Worm (Caenorhabditis elegans): ENCODE measurements around the gene F46B3.14.

F46B3.14 gene

DNA sequence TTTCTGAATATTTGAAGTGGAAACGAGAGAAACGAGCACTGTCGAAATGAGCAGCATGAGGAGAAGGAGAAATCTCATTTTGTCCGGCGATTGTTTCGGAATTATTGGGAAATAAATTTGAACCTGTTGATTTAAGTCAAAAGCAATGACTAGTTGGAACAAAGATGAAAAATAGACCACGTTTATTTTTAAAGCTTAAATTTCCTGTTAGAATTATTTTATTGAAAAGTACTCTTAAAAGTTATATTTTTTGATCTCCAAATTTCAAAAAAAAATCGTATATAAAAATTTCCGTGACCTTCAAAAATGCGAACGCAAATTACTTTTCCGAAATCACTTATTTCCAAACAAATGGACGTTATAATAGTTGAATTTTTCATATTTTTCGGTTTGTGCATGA lies 35.5 kb downstream of the F46B3.14 start, which contains the start of gene F26F2.11:
F26F2.11 (minus strand) TSS at position 101 of the 400 bp plus-strand sequence.
- TF ChIP-seq cebp-1 (GFP tag; IDR thresholded peaks at IDR 0.05) (no peak), cebp-1 (tag; optimal IDR thresholded peaks at IDR 0.05) (no peak), hrde-1 (tag; optimal IDR thresholded peaks at IDR 0.05; ENCODE audit: borderline replicate concordance) (no peak), ztf-28 (GFP tag; IDR thresholded peaks at IDR 0.05) (no peak), B0035.1 (tag; optimal IDR thresholded peaks at IDR 0.05) (no peak), F52B5.7 (tag; optimal IDR thresholded peaks at IDR 0.05) (no peak), nfya-2 (GFP tag; IDR thresholded peaks at IDR 0.05) (no peak), lin-40 (tag; optimal IDR thresholded peaks at IDR 0.05) (no peak), B0336.3 (GFP tag; IDR thresholded peaks at IDR 0.05) (no peak), athp-1 (tag; optimal IDR thresholded peaks at IDR 0.05) (no peak), ets-4 (GFP tag; optimal IDR thresholded peaks at IDR 0.05) (no peak), mes-4 (tag; optimal IDR thresholded peaks at IDR 0.05) (no peak), dpl-1 (GFP tag; optimal IDR thresholded peaks at IDR 0.05) (no peak), attf-3 (GFP tag; conservative IDR thresholded peaks at IDR 0.05) (no peak), mcd-1 (GFP tag; IDR thresholded peaks at IDR 0.05) (no peak), Y67H2A.10 (GFP tag; conservative IDR thresholded peaks at IDR 0.05) (no peak)

ce11 chrV:20594746-20595145 lies 36.4 kb downstream of the F46B3.14 start, which contains the start of gene F26F2.10:
Gene F26F2.10, minus strand, starts transcription at chrV:20594846.
- no peak for TF ChIP-seq aptf-3 (GFP tag; IDR thresholded peaks at IDR 0.05)
- TF ChIP-seq atf-7 (tag; optimal IDR thresholded peaks at IDR 0.05) = no peak
- no peak for TF ChIP-seq snpc-1.3 (tag; optimal IDR thresholded peaks at IDR 0.05; ENCODE audit: insufficient read depth)
- no peak for TF ChIP-seq K11D2.4 (GFP tag; IDR thresholded peaks at IDR 0.05)
- TF ChIP-seq die-1 (tag; optimal IDR thresholded peaks at IDR 0.05) = no peak
- no peak for TF ChIP-seq snpc-4 (GFP tag; optimal IDR thresholded peaks at IDR 0.05)
- no peak for TF ChIP-seq snpc-4 (tag; optimal IDR thresholded peaks at IDR 0.05)
- no peak for TF ChIP-seq nfya-2 (GFP tag; IDR thresholded peaks at IDR 0.05)
- no peak for TF ChIP-seq tlf-1 (GFP tag; optimal IDR thresholded peaks at IDR 0.05)
- no peak for TF ChIP-seq cebp-2 (GFP tag; IDR thresholded peaks at IDR 0.05)
- TF ChIP-seq T26A5.8 (tag; optimal IDR thresholded peaks at IDR 0.05) = no peak
- TF ChIP-seq F33H1.4 (GFP tag; IDR thresholded peaks at IDR 0.05) = no peak
- TF ChIP-seq lin-54 (GFP tag; optimal IDR thresholded peaks at IDR 0.05) = no peak
- no peak for TF ChIP-seq egl-44 (GFP tag; IDR thresholded peaks at IDR 0.05)
- TF ChIP-seq Y53G8AR.9 (GFP tag; conservative IDR thresholded peaks at IDR 0.05) = no peak
- no peak for TF ChIP-seq ama-1 (optimal IDR thresholded peaks at IDR 0.05)
- TF ChIP-seq ama-1 (GFP tag; optimal IDR thresholded peaks at IDR 0.05) = no peak
- TF ChIP-seq F22D6.2 (tag; optimal IDR thresholded peaks at IDR 0.05) = no peak

ce11 chrV:20580511-20581040 lies 50.6 kb downstream of the F46B3.14 start, which contains the start of gene F26F2.7:
Gene F26F2.7, plus strand, starts transcription at chrV:20580990.
- TF ChIP-seq nfya-1 (tag; optimal IDR thresholded peaks at IDR 0.05; ENCODE audit: borderline replicate concordance, insufficient read depth) (no peak), chd-7 (tag; optimal IDR thresholded peaks at IDR 0.05) (peak; percentile 34), Y67H2A.10 (GFP tag; conservative IDR thresholded peaks at IDR 0.05) (peak; percentile 63; the same call in 1 of the 2 replicates), F57C9.4 (tag; optimal IDR thresholded peaks at IDR 0.05) (peak; percentile 32), mes-4 (tag; optimal IDR thresholded peaks at IDR 0.05) (no peak), dpff-1 (tag; optimal IDR thresholded peaks at IDR 0.05) (no peak), snpc-3.4 (tag; optimal IDR thresholded peaks at IDR 0.05) (peak; percentile 50), lin-40 (tag; optimal IDR thresholded peaks at IDR 0.05) (peak; percentile 90), pbrm-1 (GFP tag; IDR thresholded peaks at IDR 0.05) (peak; percentile 93), nhr-80 (tag; optimal IDR thresholded peaks at IDR 0.05) (peak; percentile 80), B0019.2 (GFP tag; conservative IDR thresholded peaks at IDR 0.05) (0 out of 2 replicates have a peak, but pooled peaks have one; percentile 20), rec-8 (tag; optimal IDR thresholded peaks at IDR 0.05) (no peak), ekl-4 (GFP tag; IDR thresholded peaks at IDR 0.05) (peak; percentile 89), F33H1.4 (GFP tag; IDR thresholded peaks at IDR 0.05) (peak; percentile 95), ztf-6 (GFP tag; IDR thresholded peaks at IDR 0.05) (no peak), zfh-2 (GFP tag; conservative IDR thresholded peaks at IDR 0.05) (peak; percentile 80), D2030.7 (GFP tag; IDR thresholded peaks at IDR 0.05) (peak; percentile 91), atf-7 (tag; optimal IDR thresholded peaks at IDR 0.05) (peak; percentile 83), K11D2.4 (GFP tag; IDR thresholded peaks at IDR 0.05) (peak; percentile 79), lag-1 (GFP tag; IDR thresholded peaks at IDR 0.05) (no peak)
